Fruit fly (Drosophila melanogaster): ENCODE data around the gene wb.

Gene wb

dm6 chr2L:14261719-14262487, 924 bp upstream of the wb start:
- no peak for TF ChIP-seq Pif1B (GFP tag; optimal IDR thresholded peaks at IDR 0.05)
- no peak for TF ChIP-seq fd96Ca (GFP tag; IDR thresholded peaks at IDR 0.05)
- no peak for TF ChIP-seq CG34367 (tag; optimal IDR thresholded peaks at IDR 0.05)
- no peak for TF ChIP-seq CG14655 (GFP tag; optimal IDR thresholded peaks at IDR 0.05)
- TF ChIP-seq CG15710 (tag; optimal IDR thresholded peaks at IDR 0.05): no peak
- no peak for TF ChIP-seq CG13204 (GFP tag; optimal IDR thresholded peaks at IDR 0.05)
- no peak for TF ChIP-seq Pif1A (GFP tag; optimal IDR thresholded peaks at IDR 0.05)
- TF ChIP-seq CG9948 (tag; optimal IDR thresholded peaks at IDR 0.05): no peak
- no peak for TF ChIP-seq rn (GFP tag; IDR thresholded peaks at IDR 0.05)
- no peak for TF ChIP-seq gl (tag; optimal IDR thresholded peaks at IDR 0.05)
- no peak for TF ChIP-seq CG8301 (tag; optimal IDR thresholded peaks at IDR 0.05)
- TF ChIP-seq D1 (tag; optimal IDR thresholded peaks at IDR 0.05): no peak
- no peak for TF ChIP-seq CG32121 (GFP tag; IDR thresholded peaks at IDR 0.05)
- TF ChIP-seq Ets98B (GFP tag; IDR thresholded peaks at IDR 0.05): no peak
- TF ChIP-seq CG17806 (tag; optimal IDR thresholded peaks at IDR 0.05): no peak
- TF ChIP-seq CG8159 (tag; optimal IDR thresholded peaks at IDR 0.05): no peak
- no peak for TF ChIP-seq CG4496 (GFP tag; IDR thresholded peaks at IDR 0.05)
- TF ChIP-seq Snoo (tag; optimal IDR thresholded peaks at IDR 0.05): no peak
- no peak for TF ChIP-seq CG12605 (GFP tag; IDR thresholded peaks at IDR 0.05)
- TF ChIP-seq EcR (GFP tag; optimal IDR thresholded peaks at IDR 0.05): no peak

dm6 chr2L:14264990-14265567, 2.3 kb downstream of the wb start:
- TF ChIP-seq Snoo (tag; optimal IDR thresholded peaks at IDR 0.05) (no peak), gl (tag; optimal IDR thresholded peaks at IDR 0.05) (no peak), Pif1B (GFP tag; optimal IDR thresholded peaks at IDR 0.05) (no peak), CG9948 (tag; optimal IDR thresholded peaks at IDR 0.05) (no peak), CG34367 (tag; optimal IDR thresholded peaks at IDR 0.05) (no peak), Ets98B (GFP tag; IDR thresholded peaks at IDR 0.05) (no peak), CG12605 (GFP tag; IDR thresholded peaks at IDR 0.05) (no peak), CG15710 (tag; optimal IDR thresholded peaks at IDR 0.05) (no peak), Pif1A (GFP tag; optimal IDR thresholded peaks at IDR 0.05) (no peak), CG17806 (tag; optimal IDR thresholded peaks at IDR 0.05) (no peak), CG14655 (GFP tag; optimal IDR thresholded peaks at IDR 0.05) (no peak), CG13204 (GFP tag; optimal IDR thresholded peaks at IDR 0.05) (no peak), CG10348 (GFP tag; IDR thresholded peaks at IDR 0.05) (no peak), D1 (tag; optimal IDR thresholded peaks at IDR 0.05) (no peak), EcR (GFP tag; optimal IDR thresholded peaks at IDR 0.05) (no peak), CG8159 (tag; optimal IDR thresholded peaks at IDR 0.05) (no peak), CG32121 (GFP tag; IDR thresholded peaks at IDR 0.05) (no peak), fd96Ca (GFP tag; IDR thresholded peaks at IDR 0.05) (no peak), CG8301 (tag; optimal IDR thresholded peaks at IDR 0.05) (no peak)

dm6 chr2L:14268622-14269021, 5.8 kb downstream of the wb start:
- peak; percentile 64 for TF ChIP-seq EcR (GFP tag; optimal IDR thresholded peaks at IDR 0.05)
- TF ChIP-seq rn (GFP tag; IDR thresholded peaks at IDR 0.05): no peak

dm6 chr2L:14271424-14271823, 8.6 kb downstream of the wb start:
- TF ChIP-seq CG4496 (GFP tag; IDR thresholded peaks at IDR 0.05) (no peak), gl (tag; optimal IDR thresholded peaks at IDR 0.05) (no peak), CG13204 (GFP tag; optimal IDR thresholded peaks at IDR 0.05) (no peak), CG8159 (tag; optimal IDR thresholded peaks at IDR 0.05) (no peak), fd96Ca (GFP tag; IDR thresholded peaks at IDR 0.05) (no peak), EcR (GFP tag; optimal IDR thresholded peaks at IDR 0.05) (no peak), CG8301 (tag; optimal IDR thresholded peaks at IDR 0.05) (no peak), Pif1B (GFP tag; optimal IDR thresholded peaks at IDR 0.05) (no peak), Ets98B (GFP tag; IDR thresholded peaks at IDR 0.05) (no peak), CG12605 (GFP tag; IDR thresholded peaks at IDR 0.05) (no peak)

dm6 chr2L:14273540-14273939, 10.7 kb downstream of the wb start:
- TF ChIP-seq CG32121 (GFP tag; IDR thresholded peaks at IDR 0.05) (no peak), CG17806 (tag; optimal IDR thresholded peaks at IDR 0.05) (no peak), gl (tag; optimal IDR thresholded peaks at IDR 0.05) (no peak), Pif1A (GFP tag; optimal IDR thresholded peaks at IDR 0.05) (no peak)

- TF ChIP-seq Ets98B (GFP tag; IDR thresholded peaks at IDR 0.05) (no peak), CG34367 (tag; optimal IDR thresholded peaks at IDR 0.05) (no peak), CG13204 (GFP tag; optimal IDR thresholded peaks at IDR 0.05) (no peak), CG14655 (GFP tag; optimal IDR thresholded peaks at IDR 0.05) (no peak), CG15710 (tag; optimal IDR thresholded peaks at IDR 0.05) (no peak), fd96Ca (GFP tag; IDR thresholded peaks at IDR 0.05) (no peak), CG12605 (GFP tag; IDR thresholded peaks at IDR 0.05) (no peak), CG4496 (GFP tag; IDR thresholded peaks at IDR 0.05) (no peak), gl (tag; optimal IDR thresholded peaks at IDR 0.05) (no peak)
These were observed 11.7 kb downstream of the wb start, which contains the start of gene CG32971 for dm6 chr2L:14274521-14274920. CG32971 (plus strand) TSS chr2L:14274821.
